Worm (Caenorhabditis elegans) whole organism, late embryonic: Measurements from ENCODE around the gene W01D2.6.

Source experiments
- C08G9.2 ChIP-seq: sonication (generic microtip); optimal IDR thresholded peaks from 2 replicates; lab custom pipeline; 2016; ENCODE audit warnings: mild to moderate bottlenecking, missing genetic modification characterization, moderate library complexity, missing compliant biosample characterization
- C38D4.7 ChIP-seq: fragments of 200-800 bp; sonication (Bioruptor generic); optimal IDR thresholded peaks from 2 replicates; lab custom pipeline; 2018; ENCODE audit warnings: mild to moderate bottlenecking, missing genetic modification characterization, moderate library complexity, missing compliant biosample characterization
- F13H6.1 ChIP-seq: sonication (generic microtip); optimal IDR thresholded peaks from 2 replicates; lab custom pipeline; 2016; ENCODE audit warnings: missing genetic modification characterization, missing compliant biosample characterization
- T23F11.4 ChIP-seq: fragments of 200-800 bp; sonication (Bioruptor generic); optimal IDR thresholded peaks from 2 replicates; lab custom pipeline; 2018; ENCODE audit warnings: mild to moderate bottlenecking, missing genetic modification characterization, missing compliant biosample characterization
- Y22D7AL.16 ChIP-seq: sonication (generic microtip); optimal IDR thresholded peaks from 2 replicates; lab custom pipeline; 2016; ENCODE audit warnings: missing genetic modification characterization, missing compliant biosample characterization
- ama-1 ChIP-seq: fragments of 150-350 bp; optimal IDR thresholded peaks from 2 replicates; lab custom pipeline; 2014
- ceh-2 ChIP-seq: sonication (generic microtip); optimal IDR thresholded peaks from 2 replicates; lab custom pipeline; 2016; ENCODE audit warnings: missing genotype, missing genetic modification characterization, missing compliant biosample characterization
- ceh-22 ChIP-seq: sonication (generic microtip); optimal IDR thresholded peaks from 2 replicates; lab custom pipeline; 2017; ENCODE audit warnings: missing biosample characterization, missing genetic modification characterization
- ceh-30 ChIP-seq: fragments of 150-350 bp; optimal IDR thresholded peaks from 2 replicates; lab custom pipeline; 2014; ENCODE audit warnings: missing biosample characterization, missing genetic modification characterization
- ceh-6 ChIP-seq: fragments of 200-800 bp; sonication (Bioruptor generic); optimal IDR thresholded peaks from 2 replicates; lab custom pipeline; 2018; ENCODE audit warnings: mild to moderate bottlenecking, missing genetic modification characterization, missing compliant biosample characterization
- ceh-9 ChIP-seq: sonication (generic microtip); optimal IDR thresholded peaks from 2 replicates; lab custom pipeline; 2016; ENCODE audit warnings: mild to moderate bottlenecking, missing genetic modification characterization, inconsistent platforms, missing compliant biosample characterization
- dve-1 ChIP-seq: sonication (generic microtip); optimal IDR thresholded peaks from 2 replicates; lab custom pipeline; 2017; ENCODE audit warnings: antibody characterized with exemption, mild to moderate bottlenecking, missing genetic modification characterization, missing compliant biosample characterization
- elt-2 ChIP-seq: sonication (generic microtip); optimal IDR thresholded peaks from 2 replicates; lab custom pipeline; 2016; ENCODE audit warnings: missing genetic modification reagents, missing genetic modification characterization, missing compliant biosample characterization
- elt-4 ChIP-seq: sonication (generic microtip); optimal IDR thresholded peaks from 2 replicates; lab custom pipeline; 2016; ENCODE audit warnings: missing genetic modification characterization, missing compliant biosample characterization
- ets-4 ChIP-seq: sonication (generic microtip); optimal IDR thresholded peaks from 2 replicates; lab custom pipeline; 2016; ENCODE audit warnings: missing genetic modification characterization, missing compliant biosample characterization
- fkh-6 ChIP-seq: sonication (generic microtip); optimal IDR thresholded peaks from 2 replicates; lab custom pipeline; 2016; ENCODE audit warnings: missing genetic modification characterization, missing compliant biosample characterization
- hlh-13 ChIP-seq: fragments of 200-800 bp; sonication (Bioruptor generic); optimal IDR thresholded peaks from 2 replicates; lab custom pipeline; 2018; ENCODE audit warnings: mild to moderate bottlenecking, missing genetic modification characterization, missing compliant biosample characterization
- hlh-15 ChIP-seq: sonication (generic microtip); optimal IDR thresholded peaks from 2 replicates; lab custom pipeline; 2016; ENCODE audit warnings: missing genetic modification characterization, missing compliant biosample characterization
- hlh-30 ChIP-seq: sonication (generic microtip); optimal IDR thresholded peaks from 2 replicates; lab custom pipeline; 2017; ENCODE audit warnings: antibody characterized with exemption, missing genetic modification characterization, missing compliant biosample characterization; ENCODE audit not compliant: insufficient read depth
- hlh-8 ChIP-seq: sonication (generic microtip); optimal IDR thresholded peaks from 2 replicates; lab custom pipeline; 2016; ENCODE audit warnings: missing genotype, missing genetic modification characterization, missing compliant biosample characterization
- lin-11 ChIP-seq: fragments of 200-800 bp; sonication (Bioruptor generic); optimal IDR thresholded peaks from 2 replicates; lab custom pipeline; 2018; ENCODE audit warnings: mild to moderate bottlenecking, missing genetic modification characterization, missing compliant biosample characterization
- mec-3 ChIP-seq: sonication (generic microtip); optimal IDR thresholded peaks from 2 replicates; lab custom pipeline; 2016; ENCODE audit warnings: borderline replicate concordance, missing genetic modification characterization, missing compliant biosample characterization
- nhr-11 ChIP-seq: fragments of 150-350 bp; optimal IDR thresholded peaks from 2 replicates; lab custom pipeline; 2014; ENCODE audit warnings: missing biosample characterization, missing genetic modification characterization
- odd-2 ChIP-seq: sonication (generic microtip); optimal IDR thresholded peaks from 2 replicates; lab custom pipeline; 2017; ENCODE audit warnings: antibody characterized with exemption, mild to moderate bottlenecking, missing genetic modification characterization, missing compliant biosample characterization
- pag-3 ChIP-seq: sonication (generic microtip); optimal IDR thresholded peaks from 2 replicates; lab custom pipeline; 2016; ENCODE audit warnings: missing compliant biosample characterization, missing genetic modification characterization, borderline replicate concordance
- pha-2 ChIP-seq: sonication (generic microtip); optimal IDR thresholded peaks from 2 replicates; lab custom pipeline; 2017; ENCODE audit warnings: mild to moderate bottlenecking, missing genetic modification characterization, missing compliant biosample characterization
- pqm-1 ChIP-seq: sonication (generic microtip); optimal IDR thresholded peaks from 2 replicates; lab custom pipeline; 2016; ENCODE audit warnings: missing genetic modification characterization, missing compliant biosample characterization
- sdc-2 ChIP-seq: sonication (generic microtip); optimal IDR thresholded peaks from 2 replicates; lab custom pipeline; 2016; ENCODE audit warnings: missing genotype, missing genetic modification characterization, missing compliant biosample characterization
- syd-9 ChIP-seq: sonication (generic microtip); optimal IDR thresholded peaks from 2 replicates; lab custom pipeline; 2016; ENCODE audit warnings: mild to moderate bottlenecking, missing genetic modification characterization, moderate library complexity, missing compliant biosample characterization
- tbx-2 ChIP-seq: sonication (generic microtip); optimal IDR thresholded peaks from 2 replicates; lab custom pipeline; 2016; ENCODE audit warnings: missing genetic modification characterization, missing compliant biosample characterization
- unc-3 ChIP-seq, 2 experiments: fragments of 200-800 bp in 1 of 2; sonication (Bioruptor generic) in 1 of 2; sonication (generic microtip) in 1 of 2; conservative IDR thresholded peaks in 1 of 2; optimal IDR thresholded peaks in 1 of 2; 2 replicates each; pipeline versions ENCODE4 v1.3.6 to Lab custom; 2016 to 2022; ENCODE audit warnings: missing compliant biosample characterization in 2 of 2, missing genetic modification characterization in 2 of 2, missing genetic modification reagents in 1 of 2
- unc-42 ChIP-seq: sonication (generic microtip); optimal IDR thresholded peaks from 2 replicates; lab custom pipeline; 2016; ENCODE audit warnings: missing genotype, missing genetic modification characterization, missing compliant biosample characterization
- unc-55 ChIP-seq: sonication (generic microtip); optimal IDR thresholded peaks from 2 replicates; lab custom pipeline; 2017; ENCODE audit warnings: missing biosample characterization, missing genetic modification reagents, missing genetic modification characterization
- unc-86 ChIP-seq: sonication (generic microtip); optimal IDR thresholded peaks from 2 replicates; lab custom pipeline; 2016; ENCODE audit warnings: missing genetic modification characterization, missing compliant biosample characterization
- zip-5 ChIP-seq: sonication (generic microtip); optimal IDR thresholded peaks from 2 replicates; lab custom pipeline; 2016; ENCODE audit warnings: missing genetic modification characterization, missing compliant biosample characterization
- ztf-16 ChIP-seq: sonication (generic microtip); optimal IDR thresholded peaks from 2 replicates; lab custom pipeline; 2017; ENCODE audit warnings: missing genetic modification characterization, missing compliant biosample characterization

The W01D2.6 gene

ce11 chrII:14838596-14839215 lies 29.9 kb downstream of the W01D2.6 start:
- no peak for TF ChIP-seq C38D4.7 (GFP tag; lab: Kevin White, UChicago)
- no peak for TF ChIP-seq ceh-6 (GFP tag; lab: Kevin White, UChicago)
- no peak for TF ChIP-seq C08G9.2
- TF ChIP-seq hlh-8 (tag; lab: Kevin White, UChicago), result no peak
- TF ChIP-seq ceh-22 (tag; lab: Kevin White, UChicago), result no peak
- no peak for TF ChIP-seq ets-4 (tag; lab: Kevin White, UChicago)
- no peak for TF ChIP-seq ceh-9
- no peak for TF ChIP-seq pha-2 (tag; lab: Kevin White, UChicago)
- TF ChIP-seq unc-42, result no peak
- no peak for TF ChIP-seq F13H6.1 (tag; lab: Kevin White, UChicago)
- TF ChIP-seq sdc-2 (tag; lab: Kevin White, UChicago), result no peak
- TF ChIP-seq ceh-2 (tag; lab: Kevin White, UChicago), result no peak
- TF ChIP-seq ztf-16 (tag; lab: Kevin White, UChicago), result no peak
- TF ChIP-seq pqm-1, result no peak
- TF ChIP-seq unc-55, result no peak

- no peak for TF ChIP-seq hlh-13 (GFP tag; lab: Kevin White, UChicago)
- TF ChIP-seq hlh-30 (tag; lab: Kevin White, UChicago), result no peak
- TF ChIP-seq ama-1 (lab: Kevin White, UChicago), result no peak
- no peak for TF ChIP-seq nhr-11 (tag; lab: Kevin White, UChicago)
- TF ChIP-seq C08G9.2, result no peak
- no peak for TF ChIP-seq elt-2
- no peak for TF ChIP-seq ceh-22 (tag; lab: Kevin White, UChicago)
- no peak for TF ChIP-seq T23F11.4
- no peak for TF ChIP-seq zip-5 (tag; lab: Kevin White, UChicago)
- TF ChIP-seq unc-55, result no peak
- no peak for TF ChIP-seq syd-9 (tag; lab: Kevin White, UChicago)
- TF ChIP-seq Y22D7AL.16 (tag; lab: Kevin White, UChicago), result no peak
- TF ChIP-seq unc-86 (tag; lab: Kevin White, UChicago), result no peak
- TF ChIP-seq hlh-15 (tag; lab: Kevin White, UChicago), result no peak
- no peak for TF ChIP-seq elt-4 (tag; lab: Kevin White, UChicago)
- no peak for TF ChIP-seq ceh-9
- TF ChIP-seq, all 69 proteins: peak for 0
Measured at ce11 chrII:14841253-14841652, 32.5 kb downstream of the W01D2.6 start.

DNA sequence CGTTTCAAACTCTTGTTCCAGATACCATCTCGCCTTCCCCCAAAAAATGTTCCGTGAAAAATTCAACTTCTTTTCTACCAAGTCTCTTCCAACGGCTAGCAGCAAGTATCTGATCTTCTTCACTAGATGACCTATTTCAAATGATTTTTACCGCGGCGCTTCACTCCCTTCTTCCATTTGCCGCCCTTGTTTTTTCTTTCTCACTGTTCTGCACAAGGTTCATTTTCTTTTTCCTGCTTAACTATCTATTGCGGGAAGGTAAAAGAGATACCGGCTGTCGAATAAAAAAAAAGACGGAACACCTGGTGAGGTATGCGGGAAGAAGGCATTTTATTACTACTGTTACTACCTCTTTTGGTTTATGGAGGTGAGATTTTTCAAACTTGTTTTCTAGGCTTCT lies 34.2 kb downstream of the W01D2.6 start, which contains the start of gene cdh-7:
TSS of gene cdh-7 (plus strand) at position 214 of the 400 bp plus-strand sequence.
- TF ChIP-seq hlh-13 (GFP tag; lab: Kevin White, UChicago) (no peak), sdc-2 (tag; lab: Kevin White, UChicago) (no peak), dve-1 (tag; lab: Kevin White, UChicago) (no peak), F13H6.1 (tag; lab: Kevin White, UChicago) (no peak), fkh-6 (tag; lab: Kevin White, UChicago) (no peak), elt-4 (tag; lab: Kevin White, UChicago) (no peak), unc-55 (no peak), unc-3 (GFP tag; conservative IDR thresholded peaks at IDR 0.05; lab: Robert Waterston, UW) (no peak), unc-3 (tag; optimal IDR thresholded peaks at IDR 0.05; lab: Kevin White, UChicago) (no peak), C08G9.2 (no peak), ceh-30 (no peak), C38D4.7 (GFP tag; lab: Kevin White, UChicago) (no peak), lin-11 (tag; lab: Kevin White, UChicago) (no peak), odd-2 (tag; lab: Kevin White, UChicago) (no peak), tbx-2 (tag; lab: Kevin White, UChicago) (no peak), pag-3 (tag; lab: Kevin White, UChicago) (no peak), mec-3 (tag; lab: Kevin White, UChicago) (no peak)
